Fruit fly (Drosophila melanogaster) whole organism, wandering third instar larva: ENCODE data around the gene vri.

Experiments used
- CG9705 ChIP-seq: fragments of 200-800 bp; sonication (Bioruptor generic); optimal IDR thresholded peaks from 2 replicates; lab custom pipeline; 2018; ENCODE audit warnings: missing biosample characterization, mild to moderate bottlenecking, missing genetic modification characterization
- GATAd ChIP-seq: sonication (Bioruptor generic); optimal IDR thresholded peaks from 2 replicates; lab custom pipeline; 2016; ENCODE audit warnings: missing biosample characterization, missing genetic modification characterization
- HLH106 ChIP-seq: fragments of 200-800 bp; optimal IDR thresholded peaks from 3 replicates; lab custom pipeline; 2019; ENCODE audit warnings: missing biosample characterization, mild to moderate bottlenecking, missing genetic modification characterization, moderate library complexity
- Hr78 ChIP-seq: fragments of >200 bp; optimal IDR thresholded peaks from 2 replicates; lab custom pipeline; 2017; ENCODE audit warnings: missing biosample characterization, missing genetic modification characterization
- Mio ChIP-seq: sonication (Bioruptor generic); optimal IDR thresholded peaks from 2 replicates; lab custom pipeline; 2016; ENCODE audit warnings: missing biosample characterization, missing genetic modification characterization
- Vsx2 ChIP-seq: fragments of 200-300, 225-300 bp; sonication (Bioruptor generic); optimal IDR thresholded peaks from 2 replicates; lab custom pipeline; 2018; ENCODE audit warnings: missing biosample characterization, missing genetic modification characterization; ENCODE audit not compliant: partially characterized antibody
- br ChIP-seq: fragments of 200-800 bp; sonication (Bioruptor generic); optimal IDR thresholded peaks from 2 replicates; lab custom pipeline; 2016; ENCODE audit warnings: missing biosample characterization, missing genetic modification characterization
- brk ChIP-seq: fragments of 200-800 bp; sonication (Bioruptor generic); optimal IDR thresholded peaks from 2 replicates; lab custom pipeline; 2016; ENCODE audit warnings: missing biosample characterization, mild to moderate bottlenecking, missing genetic modification characterization
- h ChIP-seq: fragments of 200-800 bp; sonication (Bioruptor generic); optimal IDR thresholded peaks from 3 replicates; lab custom pipeline; 2016; ENCODE audit warnings: missing biosample characterization, mild to moderate bottlenecking, missing genetic modification characterization
- jim ChIP-seq: fragments of 175-275, 200-325 bp; sonication (Bioruptor generic); optimal IDR thresholded peaks from 2 replicates; lab custom pipeline; 2016; ENCODE audit warnings: missing biosample characterization, mild to moderate bottlenecking, missing genetic modification characterization
- lola ChIP-seq: fragments of >200 bp; optimal IDR thresholded peaks from 2 replicates; lab custom pipeline; 2017; ENCODE audit warnings: missing biosample characterization, missing genetic modification characterization
- pan ChIP-seq: fragments of >200 bp; optimal IDR thresholded peaks from 2 replicates; lab custom pipeline; 2017

DNA sequence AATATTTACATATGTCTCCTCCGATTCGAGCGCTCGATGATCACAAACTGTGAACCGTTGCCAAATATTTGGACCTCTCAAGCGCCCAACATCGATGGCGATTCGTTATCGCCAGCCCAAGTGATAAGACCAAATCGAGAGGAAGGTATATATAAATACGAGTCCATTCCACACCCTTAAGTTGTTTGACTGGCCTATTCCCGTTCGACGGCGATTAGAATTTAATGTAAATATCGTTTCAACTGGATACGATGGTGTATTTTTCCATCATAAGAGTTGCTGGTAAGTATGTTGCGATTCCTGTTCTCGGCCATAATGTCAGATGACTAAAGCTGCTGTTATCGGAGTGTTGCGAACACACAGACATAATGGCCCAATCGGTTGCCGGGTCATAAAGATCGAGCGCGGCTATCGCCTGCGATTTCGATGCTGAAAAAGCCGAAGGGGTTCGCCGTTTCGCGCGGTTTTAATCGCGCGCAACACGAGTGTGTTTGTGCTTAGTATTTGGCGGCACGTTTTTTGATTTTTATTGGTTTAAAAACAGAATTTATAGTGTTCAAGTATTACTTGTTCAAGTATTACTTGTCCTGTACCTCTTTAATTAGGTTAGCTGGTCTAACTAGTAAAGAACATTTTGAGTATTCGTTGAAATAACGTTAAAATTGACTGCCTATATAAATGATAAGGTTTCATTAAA lies 49.4 kb downstream of the vri start, which contains the start of gene fusl:
- TF ChIP-seq GATAd (GFP tag; lab: Kevin White, UChicago) (no peak), Mio (no peak), jim (GFP tag; lab: Kevin White, UChicago) (no peak), HLH106 (tag; lab: Kevin White, UChicago) (no peak), Hr78 (GFP tag; lab: Kevin White, UChicago) (no peak), h (GFP tag; lab: Kevin White, UChicago) (no peak), brk (GFP tag; lab: Kevin White, UChicago) (no peak), br (GFP tag; lab: Kevin White, UChicago) (no peak), CG9705 (no peak), pan (lab: Kevin White, UChicago) (no peak), Vsx2 (no peak), lola (GFP tag; lab: Kevin White, UChicago) (no peak)
